Worm (Caenorhabditis elegans) whole organism, early embryonic: ENCODE data around the gene R12B2.8.

Source experiments
- F13C5.2 ChIP-seq: sonication (generic microtip); optimal IDR thresholded peaks from 2 replicates; lab custom pipeline; 2017; ENCODE audit warnings: mild to moderate bottlenecking, missing genetic modification characterization, inconsistent platforms, missing compliant biosample characterization
- ama-1 ChIP-seq: fragments of 150-350 bp; optimal IDR thresholded peaks from 2 replicates; lab custom pipeline; 2014
- flt-1 ChIP-seq: fragments of 200-800 bp; sonication (Bioruptor generic); IDR thresholded peaks from 2 replicates; pipeline ENCODE4 v1.3.6; 2022; ENCODE audit warnings: missing genetic modification characterization, missing compliant biosample characterization
- hnd-1 ChIP-seq: sonication (generic microtip); optimal IDR thresholded peaks from 2 replicates; lab custom pipeline; 2016; ENCODE audit warnings: missing genetic modification characterization, missing compliant biosample characterization
- tbx-37 ChIP-seq: fragments of 200-800 bp; sonication (Bioruptor generic); conservative IDR thresholded peaks from 2 replicates; pipeline ENCODE4 v1.3.6; 2022; ENCODE audit warnings: missing genetic modification reagents, missing genetic modification characterization, missing compliant biosample characterization

DNA sequence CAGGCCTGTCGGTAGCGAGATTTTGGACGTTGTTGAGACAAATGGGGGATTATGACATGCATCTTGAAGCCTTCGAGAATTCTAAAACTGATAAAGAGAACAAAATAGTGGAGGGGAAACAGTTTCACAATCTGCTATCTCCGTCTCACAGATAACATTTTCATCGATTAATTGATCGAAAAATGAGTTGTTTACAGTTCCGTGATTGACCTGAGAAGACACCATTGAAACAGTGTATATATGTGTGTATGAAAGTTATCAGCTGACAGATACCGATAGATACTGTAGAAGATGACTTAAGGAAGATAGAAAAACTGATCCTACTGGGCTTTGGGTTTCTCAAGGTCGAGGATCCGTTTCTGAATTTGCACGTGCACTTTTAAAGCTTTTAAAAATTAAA lies 15.4 kb downstream of the R12B2.8 start:
- TF ChIP-seq ama-1, result no peak
- no peak for TF ChIP-seq F13C5.2 (tag; lab: Kevin White, UChicago)
- TF ChIP-seq flt-1 (GFP tag; lab: Robert Waterston, UW), result no peak
- TF ChIP-seq hnd-1 (tag; lab: Kevin White, UChicago), result no peak
- no peak for TF ChIP-seq tbx-37
